Worm (Caenorhabditis elegans) whole organism, late embryonic: ENCODE data around the gene tmem-258.

Experiments used
- F13H6.1 ChIP-seq: sonication (generic microtip); optimal IDR thresholded peaks from 2 replicates; lab custom pipeline; 2016; ENCODE audit warnings: missing genetic modification characterization, missing compliant biosample characterization
- K02D7.2 ChIP-seq: sonication (generic microtip); optimal IDR thresholded peaks from 2 replicates; lab custom pipeline; 2017; ENCODE audit warnings: mild to moderate bottlenecking, missing genetic modification characterization, missing compliant biosample characterization
- K09A11.1 ChIP-seq: sonication (generic microtip); optimal IDR thresholded peaks from 2 replicates; lab custom pipeline; 2017; ENCODE audit warnings: antibody characterized with exemption, mild to moderate bottlenecking, missing genetic modification characterization, missing compliant biosample characterization; ENCODE audit not compliant: insufficient read depth
- T23F11.4 ChIP-seq: fragments of 200-800 bp; sonication (Bioruptor generic); optimal IDR thresholded peaks from 2 replicates; lab custom pipeline; 2018; ENCODE audit warnings: mild to moderate bottlenecking, missing genetic modification characterization, missing compliant biosample characterization
- Y22D7AL.16 ChIP-seq: sonication (generic microtip); optimal IDR thresholded peaks from 2 replicates; lab custom pipeline; 2016; ENCODE audit warnings: missing genetic modification characterization, missing compliant biosample characterization
- ama-1 ChIP-seq: fragments of 150-350 bp; optimal IDR thresholded peaks from 2 replicates; lab custom pipeline; 2014
- ceh-19 ChIP-seq: fragments of 200-800 bp; sonication (Bioruptor generic); optimal IDR thresholded peaks from 2 replicates; lab custom pipeline; 2018; ENCODE audit warnings: mild to moderate bottlenecking, missing genetic modification characterization, missing compliant biosample characterization
- ceh-2 ChIP-seq: sonication (generic microtip); optimal IDR thresholded peaks from 2 replicates; lab custom pipeline; 2016; ENCODE audit warnings: missing genotype, missing genetic modification characterization, missing compliant biosample characterization
- ceh-24 ChIP-seq: sonication (generic microtip); optimal IDR thresholded peaks from 2 replicates; lab custom pipeline; 2016; ENCODE audit warnings: mild to moderate bottlenecking, missing genetic modification characterization, missing compliant biosample characterization
- ceh-30 ChIP-seq: fragments of 150-350 bp; optimal IDR thresholded peaks from 2 replicates; lab custom pipeline; 2014; ENCODE audit warnings: missing biosample characterization, missing genetic modification characterization
- ceh-31 ChIP-seq: sonication (generic microtip); optimal IDR thresholded peaks from 2 replicates; lab custom pipeline; 2016; ENCODE audit warnings: missing genetic modification characterization, missing compliant biosample characterization
- ceh-34 ChIP-seq: sonication (generic microtip); optimal IDR thresholded peaks from 2 replicates; lab custom pipeline; 2016; ENCODE audit warnings: mild to moderate bottlenecking, missing genetic modification characterization, missing compliant biosample characterization
- ceh-45 ChIP-seq: fragments of 200-800 bp; sonication (Bioruptor generic); IDR thresholded peaks from 2 replicates; pipeline ENCODE4 v1.3.6; 2022; ENCODE audit warnings: missing genetic modification reagents, missing genetic modification characterization, missing compliant biosample characterization
- che-1 ChIP-seq: sonication (generic microtip); optimal IDR thresholded peaks from 2 replicates; lab custom pipeline; 2016; ENCODE audit warnings: mild to moderate bottlenecking, missing genetic modification characterization, missing compliant biosample characterization
- dve-1 ChIP-seq: sonication (generic microtip); optimal IDR thresholded peaks from 2 replicates; lab custom pipeline; 2017; ENCODE audit warnings: antibody characterized with exemption, mild to moderate bottlenecking, missing genetic modification characterization, missing compliant biosample characterization
- ets-4 ChIP-seq: sonication (generic microtip); optimal IDR thresholded peaks from 2 replicates; lab custom pipeline; 2016; ENCODE audit warnings: missing genetic modification characterization, missing compliant biosample characterization
- eyg-1 ChIP-seq: sonication (generic microtip); optimal IDR thresholded peaks from 2 replicates; lab custom pipeline; 2016; ENCODE audit warnings: missing genotype, missing genetic modification characterization, missing compliant biosample characterization
- fkh-6 ChIP-seq: sonication (generic microtip); optimal IDR thresholded peaks from 2 replicates; lab custom pipeline; 2016; ENCODE audit warnings: missing genetic modification characterization, missing compliant biosample characterization
- gmeb-2 ChIP-seq: sonication (generic microtip); optimal IDR thresholded peaks from 2 replicates; lab custom pipeline; 2016; ENCODE audit warnings: missing genetic modification characterization, inconsistent platforms, missing compliant biosample characterization
- lim-6 ChIP-seq: sonication (generic microtip); optimal IDR thresholded peaks from 2 replicates; lab custom pipeline; 2016; ENCODE audit warnings: missing genetic modification characterization, missing compliant biosample characterization
- lin-11 ChIP-seq: fragments of 200-800 bp; sonication (Bioruptor generic); optimal IDR thresholded peaks from 2 replicates; lab custom pipeline; 2018; ENCODE audit warnings: mild to moderate bottlenecking, missing genetic modification characterization, missing compliant biosample characterization
- mec-3 ChIP-seq: sonication (generic microtip); optimal IDR thresholded peaks from 2 replicates; lab custom pipeline; 2016; ENCODE audit warnings: borderline replicate concordance, missing genetic modification characterization, missing compliant biosample characterization
- nhr-232 ChIP-seq: sonication (generic microtip); optimal IDR thresholded peaks from 2 replicates; lab custom pipeline; 2016; ENCODE audit warnings: missing genetic modification characterization, missing compliant biosample characterization
- pag-3 ChIP-seq: sonication (generic microtip); optimal IDR thresholded peaks from 2 replicates; lab custom pipeline; 2016; ENCODE audit warnings: missing compliant biosample characterization, missing genetic modification characterization, borderline replicate concordance
- pax-1 ChIP-seq: fragments of 150-350 bp; optimal IDR thresholded peaks from 2 replicates; lab custom pipeline; 2014; ENCODE audit warnings: missing biosample characterization, missing genetic modification characterization
- pha-2 ChIP-seq: sonication (generic microtip); optimal IDR thresholded peaks from 2 replicates; lab custom pipeline; 2017; ENCODE audit warnings: mild to moderate bottlenecking, missing genetic modification characterization, missing compliant biosample characterization
- pros-1 ChIP-seq: fragments of 150-350 bp; optimal IDR thresholded peaks from 2 replicates; lab custom pipeline; 2014; ENCODE audit warnings: missing biosample characterization, missing genetic modification reagents, missing genetic modification characterization
- rnt-1 ChIP-seq: sonication (generic microtip); optimal IDR thresholded peaks from 2 replicates; lab custom pipeline; 2016; ENCODE audit warnings: missing genetic modification characterization, missing compliant biosample characterization
- sox-4 ChIP-seq: sonication (generic microtip); optimal IDR thresholded peaks from 2 replicates; lab custom pipeline; 2017; ENCODE audit warnings: mild to moderate bottlenecking, missing genetic modification characterization, inconsistent platforms, missing compliant biosample characterization
- tbx-2 ChIP-seq: sonication (generic microtip); optimal IDR thresholded peaks from 2 replicates; lab custom pipeline; 2016; ENCODE audit warnings: missing genetic modification characterization, missing compliant biosample characterization
- ttx-3 ChIP-seq: sonication (generic microtip); optimal IDR thresholded peaks from 2 replicates; lab custom pipeline; 2016; ENCODE audit warnings: missing genetic modification reagents, missing genetic modification characterization, missing compliant biosample characterization
- unc-3 ChIP-seq, 2 experiments: fragments of 200-800 bp in 1 of 2; sonication (Bioruptor generic) in 1 of 2; sonication (generic microtip) in 1 of 2; conservative IDR thresholded peaks in 1 of 2; optimal IDR thresholded peaks in 1 of 2; 2 replicates each; pipeline versions ENCODE4 v1.3.6 to Lab custom; 2016 to 2022; ENCODE audit warnings: missing compliant biosample characterization in 2 of 2, missing genetic modification characterization in 2 of 2, missing genetic modification reagents in 1 of 2
- unc-42 ChIP-seq: sonication (generic microtip); optimal IDR thresholded peaks from 2 replicates; lab custom pipeline; 2016; ENCODE audit warnings: missing genotype, missing genetic modification characterization, missing compliant biosample characterization
- unc-55 ChIP-seq: sonication (generic microtip); optimal IDR thresholded peaks from 2 replicates; lab custom pipeline; 2017; ENCODE audit warnings: missing biosample characterization, missing genetic modification reagents, missing genetic modification characterization
- unc-86 ChIP-seq: sonication (generic microtip); optimal IDR thresholded peaks from 2 replicates; lab custom pipeline; 2016; ENCODE audit warnings: missing genetic modification characterization, missing compliant biosample characterization
- zip-5 ChIP-seq: sonication (generic microtip); optimal IDR thresholded peaks from 2 replicates; lab custom pipeline; 2016; ENCODE audit warnings: missing genetic modification characterization, missing compliant biosample characterization

Gene tmem-258

DNA sequence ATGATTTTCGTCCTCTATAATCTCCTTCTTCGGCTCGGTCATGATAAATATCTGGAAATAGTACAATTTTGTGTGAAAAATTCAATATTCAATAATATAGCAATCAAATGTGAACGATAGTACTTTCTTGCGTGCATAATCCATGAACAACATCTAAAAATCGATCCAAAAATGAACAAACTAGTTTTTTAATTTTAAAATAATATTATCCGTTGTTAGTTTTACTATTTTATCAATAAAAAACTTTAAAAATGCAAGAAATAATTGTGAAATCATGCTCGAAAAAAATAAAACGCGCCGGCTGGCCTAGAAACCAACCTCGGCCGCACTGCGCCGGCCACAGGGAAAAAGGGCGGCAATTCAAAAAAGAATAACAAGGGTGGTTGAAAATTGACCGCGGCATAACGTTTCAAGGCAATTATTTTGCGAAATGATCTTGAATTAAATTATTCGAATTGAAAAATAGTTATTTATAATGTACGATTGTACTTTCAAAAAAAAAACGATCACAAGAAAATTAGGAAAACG is 21.7 kb downstream of the tmem-258 start, which contains the start of gene mys-1 (continued):
- TF ChIP-seq lin-11 (no peak), ceh-45 (GFP tag; lab: Robert Waterston, UW) (no peak), eyg-1 (tag; lab: Kevin White, UChicago) (peak; percentile 21), unc-3 (GFP tag; conservative IDR thresholded peaks at IDR 0.05; lab: Robert Waterston, UW) (0 out of 2 replicates have a peak, but pooled peaks have one; percentile 32), unc-3 (tag; optimal IDR thresholded peaks at IDR 0.05; lab: Kevin White, UChicago) (no peak), ceh-30 (tag; lab: Kevin White, UChicago) (no peak), dve-1 (tag; lab: Kevin White, UChicago) (no peak), nhr-232 (tag; lab: Kevin White, UChicago) (no peak), ama-1 (lab: Kevin White, UChicago) (no peak), pag-3 (tag; lab: Kevin White, UChicago) (no peak), pros-1 (tag; lab: Kevin White, UChicago) (no peak), pha-2 (peak; percentile 36), ceh-19 (GFP tag; lab: Kevin White, UChicago) (no peak), Y22D7AL.16 (tag; lab: Kevin White, UChicago) (no peak), ttx-3 (tag; lab: Kevin White, UChicago) (no peak), lim-6 (tag; lab: Kevin White, UChicago) (peak; percentile 43), zip-5 (peak; percentile 77), unc-42 (tag; lab: Kevin White, UChicago) (peak; percentile 30), ceh-2 (tag; lab: Kevin White, UChicago) (peak; percentile 88), pax-1 (no peak), rnt-1 (tag; lab: Kevin White, UChicago) (peak; percentile 42)
- TF ChIP-seq, all 69 proteins: peak for 24

DNA sequence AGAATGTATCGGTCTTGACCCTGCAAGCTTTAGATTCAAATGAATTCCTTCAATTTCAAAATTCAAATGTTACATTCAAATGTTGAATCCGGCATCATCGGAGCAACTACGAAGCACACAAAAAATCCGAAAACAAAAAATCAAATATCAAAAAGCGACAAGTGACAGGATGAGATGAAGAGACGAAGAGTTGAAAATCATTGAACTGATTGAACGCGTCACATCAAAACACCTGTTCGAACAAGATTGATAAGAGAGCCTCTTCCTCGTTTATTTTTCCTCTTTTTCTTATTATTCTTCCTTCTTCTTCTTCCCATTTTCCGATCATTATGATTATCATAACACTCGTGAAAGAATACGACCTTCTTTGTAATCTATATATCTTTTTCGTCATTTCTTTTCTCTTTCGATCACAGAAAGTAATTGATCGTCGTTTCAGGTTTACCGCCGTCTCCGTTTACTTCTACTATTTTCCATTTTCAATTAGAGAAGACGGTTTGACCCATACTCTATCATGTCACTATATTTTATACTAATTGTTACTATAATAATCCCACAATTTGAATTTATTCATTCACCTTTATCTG is 22.6 kb downstream of the tmem-258 start, which contains the start of gene VC5.2:
Gene VC5.2 (plus strand): TSS at position 439 of the 587 bp plus-strand sequence.
- TF ChIP-seq unc-55 (GFP tag; lab: Kevin White, UChicago) (peak; percentile 72), K02D7.2 (no peak)

DNA sequence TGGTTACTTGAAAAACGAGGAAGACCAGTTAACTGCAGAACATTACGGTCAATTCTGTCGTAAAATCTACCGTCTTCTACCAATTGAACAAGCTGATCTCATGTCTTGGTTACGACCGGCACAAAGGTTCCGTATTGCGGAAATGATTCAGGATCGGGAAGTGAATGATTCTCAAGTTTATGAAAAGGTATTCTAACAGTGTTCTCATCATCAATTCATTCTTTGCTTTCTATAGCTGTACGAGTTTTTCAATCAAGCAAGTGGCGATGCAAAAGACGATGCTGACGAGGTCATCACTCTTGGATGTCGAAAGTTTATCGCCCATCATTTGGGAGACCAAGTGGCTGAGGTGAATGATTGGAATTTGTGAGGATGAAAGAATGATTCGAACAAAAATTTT is 24.4 kb downstream of the tmem-258 start:
- TF ChIP-seq ceh-31 = no peak
- no peak for TF ChIP-seq pros-1 (tag; lab: Kevin White, UChicago)
- no peak for TF ChIP-seq K09A11.1 (tag; lab: Kevin White, UChicago)
- no peak for TF ChIP-seq che-1 (tag; lab: Kevin White, UChicago)
- no peak for TF ChIP-seq dve-1 (tag; lab: Kevin White, UChicago)
- TF ChIP-seq fkh-6 (tag; lab: Kevin White, UChicago) = no peak
- no peak for TF ChIP-seq T23F11.4
- no peak for TF ChIP-seq ceh-24 (tag; lab: Kevin White, UChicago)
- no peak for TF ChIP-seq F13H6.1
- no peak for TF ChIP-seq pax-1
- TF ChIP-seq gmeb-2 = no peak
- no peak for TF ChIP-seq unc-86 (tag; lab: Kevin White, UChicago)
- TF ChIP-seq sox-4 (tag; lab: Kevin White, UChicago) = no peak
- TF ChIP-seq tbx-2 (tag; lab: Kevin White, UChicago) = no peak
- no peak for TF ChIP-seq unc-55 (GFP tag; lab: Kevin White, UChicago)
- no peak for TF ChIP-seq ets-4
- TF ChIP-seq Y22D7AL.16 (tag; lab: Kevin White, UChicago) = no peak
- TF ChIP-seq rnt-1 (tag; lab: Kevin White, UChicago) = no peak
- no peak for TF ChIP-seq mec-3 (tag; lab: Kevin White, UChicago)
- no peak for TF ChIP-seq ceh-34 (tag; lab: Kevin White, UChicago)
